Worm (Caenorhabditis elegans): Measurements from ENCODE around the gene dkf-2.

- TF ChIP-seq unc-62 (GFP tag; optimal IDR thresholded peaks at IDR 0.05) (no peak), mab-5 (tag; optimal IDR thresholded peaks at IDR 0.05) (no peak), unc-39 (tag; optimal IDR thresholded peaks at IDR 0.05) (no peak), elt-3 (tag; optimal IDR thresholded peaks at IDR 0.05) (no peak), nhr-2 (tag; optimal IDR thresholded peaks at IDR 0.05) (no peak)
Observed at ce11 chrV:16788967-16789366, 41.5 kb downstream of the dkf-2 start, which contains the start of gene immt-2.
